Worm (Caenorhabditis elegans): ENCODE results near the gene madf-11.

The madf-11 gene

DNA sequence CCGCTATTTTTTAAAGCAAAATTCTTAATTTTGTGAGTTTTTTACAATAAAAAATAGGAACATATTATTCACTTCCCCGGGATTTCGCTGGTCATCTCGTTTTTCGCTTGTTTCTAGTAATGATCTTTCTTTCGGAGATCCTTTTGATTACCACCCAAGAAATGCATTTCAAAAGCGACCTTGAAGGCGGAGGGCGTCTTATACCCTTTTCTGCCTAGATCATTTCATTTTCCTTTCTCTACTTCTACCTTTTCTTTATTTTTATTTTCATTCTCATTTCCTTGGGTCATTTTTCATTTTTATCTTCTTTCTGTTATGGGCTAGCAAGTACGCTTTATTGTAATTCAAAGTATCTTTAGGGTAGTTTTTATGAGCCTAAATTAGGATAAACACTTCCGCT is 16.9 kb upstream of the madf-11 start:
- TF ChIP-seq snpc-3.4 (tag; optimal IDR thresholded peaks at IDR 0.05) = no peak
- no peak for TF ChIP-seq nfya-2 (GFP tag; IDR thresholded peaks at IDR 0.05)
- no peak for TF ChIP-seq lsl-1 (GFP tag; optimal IDR thresholded peaks at IDR 0.05)
- TF ChIP-seq ceh-40 (GFP tag; IDR thresholded peaks at IDR 0.05) = no peak
- TF ChIP-seq atf-7 (tag; optimal IDR thresholded peaks at IDR 0.05) = no peak
- no peak for TF ChIP-seq xnd-1 (tag; optimal IDR thresholded peaks at IDR 0.05)
- no peak for TF ChIP-seq lir-1 (GFP tag; conservative IDR thresholded peaks at IDR 0.05)
- TF ChIP-seq Y67H2A.10 (GFP tag; conservative IDR thresholded peaks at IDR 0.05) = no peak
- no peak for TF ChIP-seq lin-35 (GFP tag; optimal IDR thresholded peaks at IDR 0.05)
- TF ChIP-seq lin-54 (GFP tag; optimal IDR thresholded peaks at IDR 0.05) = no peak
- TF ChIP-seq ztf-6 (GFP tag; IDR thresholded peaks at IDR 0.05) = no peak
- TF ChIP-seq lsy-27 (tag; optimal IDR thresholded peaks at IDR 0.05; ENCODE audit: borderline replicate concordance, insufficient read depth) = no peak
- no peak for TF ChIP-seq ztf-28 (GFP tag; IDR thresholded peaks at IDR 0.05)
- TF ChIP-seq C17E4.6 (GFP tag; IDR thresholded peaks at IDR 0.05) = no peak
- no peak for TF ChIP-seq D2030.7 (GFP tag; IDR thresholded peaks at IDR 0.05)
- TF ChIP-seq sdz-38 (tag; optimal IDR thresholded peaks at IDR 0.05) = no peak

DNA sequence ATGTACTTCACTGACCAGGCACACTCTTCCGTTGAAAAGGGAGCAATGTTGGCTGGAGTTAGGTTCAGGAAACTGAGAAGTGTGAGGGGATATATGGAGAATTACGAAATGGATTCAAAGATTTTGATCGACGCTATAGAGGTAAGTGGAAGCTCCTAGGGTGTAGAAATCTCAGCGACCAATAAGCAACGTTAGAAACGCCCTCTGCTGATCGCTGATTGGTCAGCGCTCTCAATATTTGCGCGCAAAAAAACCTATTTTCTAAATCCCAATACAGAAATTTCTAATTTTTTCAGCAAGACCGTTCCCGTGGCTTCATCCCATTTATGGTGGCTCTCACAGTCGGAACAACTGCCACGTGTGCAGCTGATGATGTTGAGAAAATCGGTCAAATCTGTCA is 12.4 kb upstream of the madf-11 start:
- TF ChIP-seq aptf-3 (GFP tag; IDR thresholded peaks at IDR 0.05) = no peak
- TF ChIP-seq T07F8.4 (tag; optimal IDR thresholded peaks at IDR 0.05) = no peak
- no peak for TF ChIP-seq hmg-20 (GFP tag; IDR thresholded peaks at IDR 0.05)
- no peak for TF ChIP-seq cebp-1 (GFP tag; IDR thresholded peaks at IDR 0.05)
- no peak for TF ChIP-seq cebp-1 (tag; optimal IDR thresholded peaks at IDR 0.05)

DNA sequence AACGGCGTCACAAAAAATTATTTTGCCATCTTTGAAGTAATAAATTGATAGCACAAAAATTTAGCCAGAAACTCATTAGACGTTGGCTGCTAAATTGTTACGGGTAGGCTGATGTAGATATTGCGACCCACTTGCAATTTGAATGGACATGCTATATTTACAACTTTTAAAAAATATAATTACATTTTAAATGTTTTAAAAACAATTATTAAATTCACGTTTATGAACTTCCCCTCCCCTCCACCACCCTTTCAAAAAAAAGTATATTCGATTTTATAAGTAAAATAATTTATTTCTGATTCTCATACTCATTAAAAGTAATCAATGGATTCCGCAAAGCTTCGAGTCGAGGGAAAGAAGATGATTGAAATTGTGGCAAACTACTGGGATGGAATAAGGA is 11.4 kb upstream of the madf-11 start, which contains the start of gene basl-1:
basl-1 (plus strand) TSS at position 301 of the 400 bp plus-strand sequence.
- TF ChIP-seq C17E4.6 (GFP tag; IDR thresholded peaks at IDR 0.05) (no peak), pbrm-1 (GFP tag; IDR thresholded peaks at IDR 0.05) (no peak), ceh-58 (GFP tag; IDR thresholded peaks at IDR 0.05) (no peak), egrh-3 (GFP tag; IDR thresholded peaks at IDR 0.05) (no peak), Y95B8A.8 (GFP tag; IDR thresholded peaks at IDR 0.05) (no peak), attf-6 (GFP tag; IDR thresholded peaks at IDR 0.05) (no peak), rpc-1 (optimal IDR thresholded peaks at IDR 0.05) (no peak), rpc-1 (tag; optimal IDR thresholded peaks at IDR 0.05) (no peak), unc-130 (GFP tag; optimal IDR thresholded peaks at IDR 0.05) (no peak), attf-5 (GFP tag; optimal IDR thresholded peaks at IDR 0.05) (no peak), ceh-91 (GFP tag; IDR thresholded peaks at IDR 0.05) (no peak), F23B12.7 (tag; optimal IDR thresholded peaks at IDR 0.05; ENCODE audit: insufficient read depth) (no peak), lsl-1 (GFP tag; optimal IDR thresholded peaks at IDR 0.05) (no peak), ceh-27 (GFP tag; optimal IDR thresholded peaks at IDR 0.05) (no peak), F55B11.4 (tag; optimal IDR thresholded peaks at IDR 0.05; ENCODE audit: borderline replicate concordance, insufficient read depth) (no peak), tbp1 (GFP tag; optimal IDR thresholded peaks at IDR 0.05) (no peak), unc-62 (GFP tag; optimal IDR thresholded peaks at IDR 0.05) (no peak), F57A8.1 (GFP tag; optimal IDR thresholded peaks at IDR 0.05) (no peak)

All from whole organism, young adult.